Fruit fly (Drosophila melanogaster) Kc167 (cell line): ENCODE measurements around the gene slo.

Experiments
- h ChIP-seq: fragments of >200 bp; optimal IDR thresholded peaks from 3 replicates; lab custom pipeline; 2018; ENCODE audit warnings: missing external identifiers
- psq ChIP-seq: fragments of >200 bp; optimal IDR thresholded peaks from 2 replicates; lab custom pipeline; 2017; ENCODE audit warnings: missing external identifiers

dm6 chr3R:24726347-24726891, 64.1 kb downstream of the slo start:
- TF ChIP-seq h (lab: Kevin White, UChicago) (no peak), psq (no peak)
